Worm (Caenorhabditis elegans) whole organism, late embryonic: ENCODE results near the gene tatn-1.

Experiments
- C08G9.2 ChIP-seq: sonication (generic microtip); optimal IDR thresholded peaks from 2 replicates; lab custom pipeline; 2016; ENCODE audit warnings: mild to moderate bottlenecking, missing genetic modification characterization, moderate library complexity, missing compliant biosample characterization
- C38D4.7 ChIP-seq: fragments of 200-800 bp; sonication (Bioruptor generic); optimal IDR thresholded peaks from 2 replicates; lab custom pipeline; 2018; ENCODE audit warnings: mild to moderate bottlenecking, missing genetic modification characterization, moderate library complexity, missing compliant biosample characterization
- F13H6.1 ChIP-seq: sonication (generic microtip); optimal IDR thresholded peaks from 2 replicates; lab custom pipeline; 2016; ENCODE audit warnings: missing genetic modification characterization, missing compliant biosample characterization
- K02D7.2 ChIP-seq: sonication (generic microtip); optimal IDR thresholded peaks from 2 replicates; lab custom pipeline; 2017; ENCODE audit warnings: mild to moderate bottlenecking, missing genetic modification characterization, missing compliant biosample characterization
- K09A11.1 ChIP-seq: sonication (generic microtip); optimal IDR thresholded peaks from 2 replicates; lab custom pipeline; 2017; ENCODE audit warnings: antibody characterized with exemption, mild to moderate bottlenecking, missing genetic modification characterization, missing compliant biosample characterization; ENCODE audit not compliant: insufficient read depth
- ahr-1 ChIP-seq: sonication (generic microtip); optimal IDR thresholded peaks from 2 replicates; lab custom pipeline; 2016; ENCODE audit warnings: missing genetic modification characterization, missing compliant biosample characterization
- ama-1 ChIP-seq: fragments of 150-350 bp; optimal IDR thresholded peaks from 2 replicates; lab custom pipeline; 2014
- ceh-18 ChIP-seq: sonication (generic microtip); optimal IDR thresholded peaks from 2 replicates; lab custom pipeline; 2016; ENCODE audit warnings: missing genetic modification characterization, missing compliant biosample characterization
- ceh-19 ChIP-seq: fragments of 200-800 bp; sonication (Bioruptor generic); optimal IDR thresholded peaks from 2 replicates; lab custom pipeline; 2018; ENCODE audit warnings: mild to moderate bottlenecking, missing genetic modification characterization, missing compliant biosample characterization
- ceh-2 ChIP-seq: sonication (generic microtip); optimal IDR thresholded peaks from 2 replicates; lab custom pipeline; 2016; ENCODE audit warnings: missing genotype, missing genetic modification characterization, missing compliant biosample characterization
- ceh-30 ChIP-seq: fragments of 150-350 bp; optimal IDR thresholded peaks from 2 replicates; lab custom pipeline; 2014; ENCODE audit warnings: missing biosample characterization, missing genetic modification characterization
- ceh-45 ChIP-seq: fragments of 200-800 bp; sonication (Bioruptor generic); IDR thresholded peaks from 2 replicates; pipeline ENCODE4 v1.3.6; 2022; ENCODE audit warnings: missing genetic modification reagents, missing genetic modification characterization, missing compliant biosample characterization
- ceh-48 ChIP-seq: sonication (generic microtip); optimal IDR thresholded peaks from 2 replicates; lab custom pipeline; 2016; ENCODE audit warnings: missing genetic modification characterization, inconsistent platforms, missing compliant biosample characterization
- ceh-9 ChIP-seq: sonication (generic microtip); optimal IDR thresholded peaks from 2 replicates; lab custom pipeline; 2016; ENCODE audit warnings: mild to moderate bottlenecking, missing genetic modification characterization, inconsistent platforms, missing compliant biosample characterization
- dve-1 ChIP-seq: sonication (generic microtip); optimal IDR thresholded peaks from 2 replicates; lab custom pipeline; 2017; ENCODE audit warnings: antibody characterized with exemption, mild to moderate bottlenecking, missing genetic modification characterization, missing compliant biosample characterization
- elt-2 ChIP-seq: sonication (generic microtip); optimal IDR thresholded peaks from 2 replicates; lab custom pipeline; 2016; ENCODE audit warnings: missing genetic modification reagents, missing genetic modification characterization, missing compliant biosample characterization
- elt-4 ChIP-seq: sonication (generic microtip); optimal IDR thresholded peaks from 2 replicates; lab custom pipeline; 2016; ENCODE audit warnings: missing genetic modification characterization, missing compliant biosample characterization
- ets-4 ChIP-seq: sonication (generic microtip); optimal IDR thresholded peaks from 2 replicates; lab custom pipeline; 2016; ENCODE audit warnings: missing genetic modification characterization, missing compliant biosample characterization
- eyg-1 ChIP-seq: sonication (generic microtip); optimal IDR thresholded peaks from 2 replicates; lab custom pipeline; 2016; ENCODE audit warnings: missing genotype, missing genetic modification characterization, missing compliant biosample characterization
- gmeb-2 ChIP-seq: sonication (generic microtip); optimal IDR thresholded peaks from 2 replicates; lab custom pipeline; 2016; ENCODE audit warnings: missing genetic modification characterization, inconsistent platforms, missing compliant biosample characterization
- hlh-13 ChIP-seq: fragments of 200-800 bp; sonication (Bioruptor generic); optimal IDR thresholded peaks from 2 replicates; lab custom pipeline; 2018; ENCODE audit warnings: mild to moderate bottlenecking, missing genetic modification characterization, missing compliant biosample characterization
- hlh-15 ChIP-seq: sonication (generic microtip); optimal IDR thresholded peaks from 2 replicates; lab custom pipeline; 2016; ENCODE audit warnings: missing genetic modification characterization, missing compliant biosample characterization
- hlh-30 ChIP-seq: sonication (generic microtip); optimal IDR thresholded peaks from 2 replicates; lab custom pipeline; 2017; ENCODE audit warnings: antibody characterized with exemption, missing genetic modification characterization, missing compliant biosample characterization; ENCODE audit not compliant: insufficient read depth
- hlh-6 ChIP-seq: sonication (generic microtip); optimal IDR thresholded peaks from 2 replicates; lab custom pipeline; 2016; ENCODE audit warnings: missing genotype, missing genetic modification characterization, missing compliant biosample characterization
- hlh-8 ChIP-seq: sonication (generic microtip); optimal IDR thresholded peaks from 2 replicates; lab custom pipeline; 2016; ENCODE audit warnings: missing genotype, missing genetic modification characterization, missing compliant biosample characterization
- lim-6 ChIP-seq: sonication (generic microtip); optimal IDR thresholded peaks from 2 replicates; lab custom pipeline; 2016; ENCODE audit warnings: missing genetic modification characterization, missing compliant biosample characterization
- mec-3 ChIP-seq: sonication (generic microtip); optimal IDR thresholded peaks from 2 replicates; lab custom pipeline; 2016; ENCODE audit warnings: borderline replicate concordance, missing genetic modification characterization, missing compliant biosample characterization
- nfya-1 ChIP-seq: sonication (generic microtip); optimal IDR thresholded peaks from 2 replicates; lab custom pipeline; 2017; ENCODE audit warnings: missing genetic modification characterization, mild to moderate bottlenecking, missing compliant biosample characterization, antibody characterized with exemption, moderate library complexity
- nhr-232 ChIP-seq: sonication (generic microtip); optimal IDR thresholded peaks from 2 replicates; lab custom pipeline; 2016; ENCODE audit warnings: missing genetic modification characterization, missing compliant biosample characterization
- pat-9 ChIP-seq: fragments of 200-800 bp; sonication (Bioruptor generic); optimal IDR thresholded peaks from 2 replicates; lab custom pipeline; 2018; ENCODE audit warnings: mild to moderate bottlenecking, missing genetic modification characterization, moderate library complexity, missing compliant biosample characterization
- pax-1 ChIP-seq: fragments of 150-350 bp; optimal IDR thresholded peaks from 2 replicates; lab custom pipeline; 2014; ENCODE audit warnings: missing biosample characterization, missing genetic modification characterization
- pha-2 ChIP-seq: sonication (generic microtip); optimal IDR thresholded peaks from 2 replicates; lab custom pipeline; 2017; ENCODE audit warnings: mild to moderate bottlenecking, missing genetic modification characterization, missing compliant biosample characterization
- pha-4 ChIP-seq: fragments of 150-350 bp; optimal IDR thresholded peaks from 2 replicates; lab custom pipeline; 2018; ENCODE audit warnings: missing biosample characterization, missing genetic modification reagents, missing genetic modification characterization
- pqm-1 ChIP-seq: sonication (generic microtip); optimal IDR thresholded peaks from 2 replicates; lab custom pipeline; 2016; ENCODE audit warnings: missing genetic modification characterization, missing compliant biosample characterization
- ref-2 ChIP-seq: sonication (generic microtip); optimal IDR thresholded peaks from 2 replicates; lab custom pipeline; 2016; ENCODE audit warnings: missing genetic modification characterization, missing compliant biosample characterization
- rnt-1 ChIP-seq: sonication (generic microtip); optimal IDR thresholded peaks from 2 replicates; lab custom pipeline; 2016; ENCODE audit warnings: missing genetic modification characterization, missing compliant biosample characterization
- sdc-2 ChIP-seq: sonication (generic microtip); optimal IDR thresholded peaks from 2 replicates; lab custom pipeline; 2016; ENCODE audit warnings: missing genotype, missing genetic modification characterization, missing compliant biosample characterization
- tbx-2 ChIP-seq: sonication (generic microtip); optimal IDR thresholded peaks from 2 replicates; lab custom pipeline; 2016; ENCODE audit warnings: missing genetic modification characterization, missing compliant biosample characterization
- ttx-3 ChIP-seq: sonication (generic microtip); optimal IDR thresholded peaks from 2 replicates; lab custom pipeline; 2016; ENCODE audit warnings: missing genetic modification reagents, missing genetic modification characterization, missing compliant biosample characterization
- unc-3 ChIP-seq, 2 experiments: fragments of 200-800 bp in 1 of 2; sonication (Bioruptor generic) in 1 of 2; sonication (generic microtip) in 1 of 2; conservative IDR thresholded peaks in 1 of 2; optimal IDR thresholded peaks in 1 of 2; 2 replicates each; pipeline versions ENCODE4 v1.3.6 to Lab custom; 2016 to 2022; ENCODE audit warnings: missing compliant biosample characterization in 2 of 2, missing genetic modification characterization in 2 of 2, missing genetic modification reagents in 1 of 2
- unc-42 ChIP-seq: sonication (generic microtip); optimal IDR thresholded peaks from 2 replicates; lab custom pipeline; 2016; ENCODE audit warnings: missing genotype, missing genetic modification characterization, missing compliant biosample characterization
- unc-55 ChIP-seq: sonication (generic microtip); optimal IDR thresholded peaks from 2 replicates; lab custom pipeline; 2017; ENCODE audit warnings: missing biosample characterization, missing genetic modification reagents, missing genetic modification characterization
- zip-5 ChIP-seq: sonication (generic microtip); optimal IDR thresholded peaks from 2 replicates; lab custom pipeline; 2016; ENCODE audit warnings: missing genetic modification characterization, missing compliant biosample characterization
- ztf-16 ChIP-seq: sonication (generic microtip); optimal IDR thresholded peaks from 2 replicates; lab custom pipeline; 2017; ENCODE audit warnings: missing genetic modification characterization, missing compliant biosample characterization

Gene tatn-1

DNA sequence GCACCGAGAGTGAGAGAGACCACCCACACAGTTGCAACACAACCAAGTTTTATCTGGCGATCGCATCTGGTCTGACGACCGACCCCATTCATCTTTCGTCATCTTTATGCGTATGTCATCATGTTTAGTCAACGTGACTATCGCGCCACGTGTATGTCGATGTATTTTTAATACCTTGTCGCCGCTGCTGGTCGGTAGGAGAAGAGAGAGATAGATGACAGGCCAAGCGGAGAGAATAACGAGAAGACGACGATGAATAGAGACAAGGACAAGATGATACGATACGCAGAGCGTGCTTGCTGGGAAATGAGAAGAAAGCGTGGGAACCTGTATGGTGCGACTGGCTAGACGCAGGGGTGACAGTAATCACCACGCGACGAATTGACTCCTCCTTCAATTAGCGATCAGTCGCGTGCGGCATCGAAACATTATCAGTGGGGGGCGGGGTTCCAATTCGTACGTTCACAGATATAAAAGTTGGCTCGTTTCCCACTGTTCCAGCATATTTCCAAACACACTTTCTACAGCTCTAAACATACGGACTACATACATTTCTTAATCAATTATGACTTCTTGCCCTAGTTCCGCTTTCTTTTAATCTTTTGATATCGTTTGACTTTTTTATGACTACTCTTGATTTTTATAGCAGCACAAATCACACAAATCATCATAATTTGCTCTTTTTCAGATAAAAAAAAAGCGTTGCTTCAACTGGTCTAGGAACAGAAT is at the start of gene tatn-1:
TSS of gene tatn-1 (plus strand) at position 689 of the 729 bp plus-strand sequence.
- TF ChIP-seq ama-1 (lab: Kevin White, UChicago) (no peak), elt-4 (no peak), ceh-48 (tag; lab: Kevin White, UChicago) (no peak), unc-3 (GFP tag; conservative IDR thresholded peaks at IDR 0.05; lab: Robert Waterston, UW) (no peak), unc-3 (tag; optimal IDR thresholded peaks at IDR 0.05; lab: Kevin White, UChicago) (no peak), pax-1 (tag; lab: Kevin White, UChicago) (no peak), ets-4 (tag; lab: Kevin White, UChicago) (no peak), F13H6.1 (peak; percentile 38), gmeb-2 (no peak), K02D7.2 (no peak), ceh-9 (tag; lab: Kevin White, UChicago) (no peak), ceh-45 (no peak), ceh-30 (tag; lab: Kevin White, UChicago) (no peak), nfya-1 (tag; lab: Kevin White, UChicago) (peak; percentile 16), elt-2 (tag; lab: Kevin White, UChicago) (peak; percentile 24), lim-6 (tag; lab: Kevin White, UChicago) (no peak), rnt-1 (tag; lab: Kevin White, UChicago) (peak; percentile 75), hlh-15 (tag; lab: Kevin White, UChicago) (no peak), ref-2 (tag; lab: Kevin White, UChicago) (peak; percentile 64), mec-3 (tag; lab: Kevin White, UChicago) (no peak), K09A11.1 (tag; lab: Kevin White, UChicago) (no peak), pha-2 (tag; lab: Kevin White, UChicago) (no peak), hlh-8 (no peak), hlh-30 (tag; lab: Kevin White, UChicago) (peak; percentile 29), pat-9 (no peak), hlh-13 (no peak), pha-4 (tag; lab: Kevin White, UChicago) (no peak), sdc-2 (tag; lab: Kevin White, UChicago) (peak; percentile 14), eyg-1 (tag; lab: Kevin White, UChicago) (no peak), tbx-2 (tag; lab: Kevin White, UChicago) (peak; percentile 20), dve-1 (tag; lab: Kevin White, UChicago) (peak; percentile 26), ahr-1 (tag; lab: Kevin White, UChicago) (no peak), ceh-19 (GFP tag; lab: Kevin White, UChicago) (no peak), unc-55 (GFP tag; lab: Kevin White, UChicago) (peak; percentile 56), pqm-1 (tag; lab: Kevin White, UChicago) (peak; percentile 13), zip-5 (no peak), ceh-18 (tag; lab: Kevin White, UChicago) (peak; percentile 19)

- no peak for TF ChIP-seq ref-2 (tag; lab: Kevin White, UChicago)
- no peak for TF ChIP-seq hlh-13
- TF ChIP-seq pax-1 (tag; lab: Kevin White, UChicago): no peak
- no peak for TF ChIP-seq C08G9.2 (tag; lab: Kevin White, UChicago)
- TF ChIP-seq hlh-6: no peak
- no peak for TF ChIP-seq ztf-16 (tag; lab: Kevin White, UChicago)
- no peak for TF ChIP-seq C38D4.7
- TF ChIP-seq rnt-1 (tag; lab: Kevin White, UChicago): no peak
- TF ChIP-seq ttx-3: no peak
- TF ChIP-seq ceh-2: no peak
- TF ChIP-seq dve-1 (tag; lab: Kevin White, UChicago): no peak
- TF ChIP-seq unc-42 (tag; lab: Kevin White, UChicago): no peak
- TF ChIP-seq nhr-232 (tag; lab: Kevin White, UChicago): no peak
- TF ChIP-seq eyg-1 (tag; lab: Kevin White, UChicago): no peak
- TF ChIP-seq pha-2 (tag; lab: Kevin White, UChicago): no peak
- TF ChIP-seq elt-4: no peak
Observed at ce11 chrX:14743210-14743609, 47.6 kb upstream of the tatn-1 start.
